Worm (Caenorhabditis elegans): Measurements from ENCODE around the gene pmp-2.

pmp-2 gene

ce11 chrII:6851938-6852337 is 35.7 kb downstream of the pmp-2 start, which contains the start of gene C04A2.15:
C04A2.15 (plus strand) TSS chrII:6852236.
- no peak for TF ChIP-seq lsy-12 (tag; optimal IDR thresholded peaks at IDR 0.05)
- TF ChIP-seq lin-39 (tag; optimal IDR thresholded peaks at IDR 0.05): no peak
- TF ChIP-seq pha-4 (tag; optimal IDR thresholded peaks at IDR 0.05): peak; percentile 93
- no peak for TF ChIP-seq snpc-4 (tag; optimal IDR thresholded peaks at IDR 0.05)

DNA sequence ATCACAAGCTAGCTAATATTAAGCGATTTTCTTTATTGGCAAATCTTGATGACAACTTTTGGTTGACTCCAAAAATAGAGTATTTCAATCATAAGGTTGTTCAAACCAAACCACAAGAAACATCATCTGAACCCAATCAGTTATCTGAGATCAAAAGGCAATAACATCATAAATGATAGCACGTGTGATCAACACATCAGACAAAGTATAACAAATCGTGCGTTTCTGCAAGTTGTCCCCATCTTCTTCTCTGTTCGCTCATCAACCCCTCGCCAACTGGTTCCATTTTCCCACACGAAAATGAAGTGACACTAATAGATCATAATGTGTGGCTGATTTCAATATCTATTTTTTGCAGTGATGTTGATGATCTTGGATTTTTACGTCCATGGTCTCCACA is 38.3 kb downstream of the pmp-2 start:
- no peak for TF ChIP-seq sea-2 (GFP tag; optimal IDR thresholded peaks at IDR 0.05)
- TF ChIP-seq ztf-11 (tag; optimal IDR thresholded peaks at IDR 0.05): no peak
- peak; percentile 27 for TF ChIP-seq lin-39 (tag; optimal IDR thresholded peaks at IDR 0.05)
- TF ChIP-seq fkh-2 (tag; optimal IDR thresholded peaks at IDR 0.05): no peak
- no peak for TF ChIP-seq ceh-28 (tag; optimal IDR thresholded peaks at IDR 0.05)
- peak; percentile 7 for TF ChIP-seq snpc-4 (tag; optimal IDR thresholded peaks at IDR 0.05)
- TF ChIP-seq nhr-12 (tag; optimal IDR thresholded peaks at IDR 0.05): no peak
- TF ChIP-seq nhr-76 (tag; optimal IDR thresholded peaks at IDR 0.05): no peak
- peak; percentile 42 for TF ChIP-seq tbx-2 (tag; optimal IDR thresholded peaks at IDR 0.05)
- peak; percentile 40 for TF ChIP-seq nfya-1 (tag; optimal IDR thresholded peaks at IDR 0.05; ENCODE audit: insufficient read depth)
- peak; percentile 59 for TF ChIP-seq mdl-1 (tag; optimal IDR thresholded peaks at IDR 0.05)
- no peak for TF ChIP-seq nhr-237 (tag; optimal IDR thresholded peaks at IDR 0.05)
- TF ChIP-seq lsy-12 (tag; optimal IDR thresholded peaks at IDR 0.05): peak; percentile 28
- TF ChIP-seq nhr-25 (tag; optimal IDR thresholded peaks at IDR 0.05): peak; percentile 85
- TF ChIP-seq nhr-43 (tag; optimal IDR thresholded peaks at IDR 0.05; ENCODE audit: poor library complexity, severe bottlenecking): peak; percentile 97
- TF ChIP-seq skn-1 (tag; optimal IDR thresholded peaks at IDR 0.05): no peak
- TF ChIP-seq fos-1 (tag; optimal IDR thresholded peaks at IDR 0.05): no peak
- TF ChIP-seq ZK546.5 (tag; optimal IDR thresholded peaks at IDR 0.05): no peak
- peak; percentile 94 for TF ChIP-seq egl-27 (tag; optimal IDR thresholded peaks at IDR 0.05)
- peak; percentile 52 to 69 (median 56) for TF ChIP-seq elt-3 (tag; optimal IDR thresholded peaks at IDR 0.05)
- TF ChIP-seq nhr-23 (tag; optimal IDR thresholded peaks at IDR 0.05): peak; percentile 93
- peak; percentile 34 for TF ChIP-seq R02D3.7 (tag; optimal IDR thresholded peaks at IDR 0.05)
- no peak for TF ChIP-seq fkh-10 (GFP tag; optimal IDR thresholded peaks at IDR 0.05)
- peak; percentile 38 for TF ChIP-seq egl-5 (tag; optimal IDR thresholded peaks at IDR 0.05)
- TF ChIP-seq ceh-16 (tag; optimal IDR thresholded peaks at IDR 0.05): no peak
- TF ChIP-seq jun-1 (tag; optimal IDR thresholded peaks at IDR 0.05): peak; percentile 51
- TF ChIP-seq ztf-4 (tag; optimal IDR thresholded peaks at IDR 0.05): no peak
- no peak for TF ChIP-seq eor-1 (tag; optimal IDR thresholded peaks at IDR 0.05)
- TF ChIP-seq ama-1 (optimal IDR thresholded peaks at IDR 0.05): no peak
- TF ChIP-seq zag-1 (tag; optimal IDR thresholded peaks at IDR 0.05): no peak
- TF ChIP-seq nhr-67 (tag; optimal IDR thresholded peaks at IDR 0.05): no peak
- peak; percentile 86 for TF ChIP-seq unc-62 (GFP tag; optimal IDR thresholded peaks at IDR 0.05)

DNA sequence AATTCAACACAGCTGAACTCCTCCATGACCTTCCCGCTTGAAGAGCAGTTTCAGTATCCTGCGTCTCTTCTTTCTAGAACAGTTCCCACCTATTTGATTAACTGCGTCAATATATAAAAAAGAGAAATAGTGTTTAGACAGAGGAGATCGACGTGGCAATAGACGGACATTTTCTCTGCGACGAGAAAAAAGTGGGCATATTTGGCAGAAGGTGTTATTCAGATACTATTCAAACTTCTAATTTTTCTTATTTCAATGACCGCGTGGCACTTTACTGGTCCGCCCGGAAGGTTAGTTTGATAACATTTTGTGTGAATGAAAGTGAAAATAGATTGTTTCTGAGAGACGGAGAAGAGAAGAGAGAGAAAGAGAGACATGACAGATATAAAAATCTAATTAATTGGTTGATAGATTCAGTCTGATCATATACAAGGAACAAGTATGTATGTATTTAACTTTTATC is 39.7 kb downstream of the pmp-2 start, which contains the start of gene tbc-6:
tbc-6 (plus strand) TSS at position 208 of the 463 bp plus-strand sequence.
- TF ChIP-seq R02D3.7 (tag; optimal IDR thresholded peaks at IDR 0.05) (peak; percentile 64), aly-2 (tag; optimal IDR thresholded peaks at IDR 0.05) (peak; percentile 55), nhr-237 (tag; optimal IDR thresholded peaks at IDR 0.05) (no peak), jun-1 (tag; optimal IDR thresholded peaks at IDR 0.05) (peak; percentile 90), ceh-16 (tag; optimal IDR thresholded peaks at IDR 0.05) (no peak), nfya-1 (tag; optimal IDR thresholded peaks at IDR 0.05; ENCODE audit: insufficient read depth) (peak; percentile 30), elt-2 (tag; optimal IDR thresholded peaks at IDR 0.05) (peak; percentile 53), nhr-25 (tag; optimal IDR thresholded peaks at IDR 0.05) (peak; percentile 66), lin-15B (tag; optimal IDR thresholded peaks at IDR 0.05) (no peak), mdl-1 (tag; optimal IDR thresholded peaks at IDR 0.05) (peak; percentile 22), hmg-11 (tag; optimal IDR thresholded peaks at IDR 0.05) (no peak), eor-1 (tag; optimal IDR thresholded peaks at IDR 0.05) (no peak), pha-4 (tag; optimal IDR thresholded peaks at IDR 0.05) (peak; percentile 78), ztf-4 (tag; optimal IDR thresholded peaks at IDR 0.05) (no peak), elt-3 (tag; optimal IDR thresholded peaks at IDR 0.05) (peak in 2 of 3 experiments; percentile 7 to 33), pqm-1 (tag; optimal IDR thresholded peaks at IDR 0.05) (peak; percentile 27), egl-27 (tag; optimal IDR thresholded peaks at IDR 0.05) (peak; percentile 61), nhr-23 (tag; optimal IDR thresholded peaks at IDR 0.05) (peak; percentile 84), ceh-28 (tag; optimal IDR thresholded peaks at IDR 0.05) (peak; percentile 34), nhr-43 (tag; optimal IDR thresholded peaks at IDR 0.05; ENCODE audit: poor library complexity, severe bottlenecking) (peak; percentile 81)

Data from whole organism, L3 larva.